Worm (Caenorhabditis elegans) whole organism, young adult: Measurements from ENCODE around the gene tyra-3.

Experiments
- C06A6.2 ChIP-seq: fragments of 200-800 bp; sonication (Bioruptor generic); conservative IDR thresholded peaks from 2 replicates; pipeline ENCODE4 v1.3.6; 2022; ENCODE audit warnings: missing genetic modification characterization, missing compliant biosample characterization
- C17E4.6 ChIP-seq: fragments of 200-800 bp; sonication (Bioruptor generic); IDR thresholded peaks from 2 replicates; pipeline ENCODE4 v1.3.6; 2022; ENCODE audit warnings: missing genetic modification reagents, missing genetic modification characterization, missing compliant biosample characterization
- F23B12.7 ChIP-seq: sonication (generic microtip); optimal IDR thresholded peaks from 2 replicates; lab custom pipeline; 2017; ENCODE audit warnings: missing genetic modification characterization, mild to moderate bottlenecking, missing compliant biosample characterization, antibody characterized with exemption, moderate library complexity; ENCODE audit not compliant: insufficient read depth
- F55B11.4 ChIP-seq: sonication (generic microtip); optimal IDR thresholded peaks from 2 replicates; lab custom pipeline; 2016; ENCODE audit warnings: missing compliant biosample characterization, missing genetic modification characterization, borderline replicate concordance; ENCODE audit not compliant: insufficient read depth
- K11D2.4 ChIP-seq: fragments of 200-800 bp; sonication (Bioruptor generic); IDR thresholded peaks from 2 replicates; pipeline ENCODE4 v1.3.6; 2022; ENCODE audit warnings: missing genetic modification reagents, missing genetic modification characterization, missing compliant biosample characterization
- T26A5.8 ChIP-seq: sonication (generic microtip); optimal IDR thresholded peaks from 2 replicates; lab custom pipeline; 2016; ENCODE audit warnings: missing genetic modification characterization, missing compliant biosample characterization
- Y56A3A.18 ChIP-seq: fragments of 200-800 bp; sonication (Bioruptor generic); IDR thresholded peaks from 2 replicates; pipeline ENCODE4 v1.3.6; 2022; ENCODE audit warnings: missing genetic modification reagents, missing genetic modification characterization, missing compliant biosample characterization
- Y79H2A.3 ChIP-seq: fragments of 200-800 bp; sonication (Bioruptor generic); conservative IDR thresholded peaks from 2 replicates; pipeline ENCODE4 v1.3.6; 2022; ENCODE audit warnings: missing genetic modification reagents, missing genetic modification characterization, missing compliant biosample characterization
- Y95B8A.8 ChIP-seq: fragments of 200-800 bp; sonication (Bioruptor generic); IDR thresholded peaks from 2 replicates; pipeline ENCODE4 v1.3.6; 2022; ENCODE audit warnings: missing genetic modification reagents, missing genetic modification characterization, missing compliant biosample characterization
- ama-1 ChIP-seq, 3 experiments: fragments of 150-350 bp in 1 of 3; sonication (generic microtip) in 2 of 3; optimal IDR thresholded peaks; 2 replicates each; lab custom pipeline; 2014 to 2018; ENCODE audit warnings: missing biosample characterization in 2 of 3, missing genetic modification characterization in 2 of 3, missing genetic modification reagents in 2 of 3
- aptf-3 ChIP-seq: fragments of 200-800 bp; sonication (Bioruptor generic); IDR thresholded peaks from 2 replicates; pipeline ENCODE4 v1.3.6; 2022; ENCODE audit warnings: missing genetic modification characterization, missing compliant biosample characterization
- bed-2 ChIP-seq: fragments of 200-800 bp; sonication (Bioruptor generic); IDR thresholded peaks from 2 replicates; pipeline ENCODE4 v1.3.6; 2022; ENCODE audit warnings: missing genetic modification reagents, missing genetic modification characterization, missing compliant biosample characterization
- cebp-1 ChIP-seq, 2 experiments: fragments of 200-800 bp in 1 of 2; sonication (Bioruptor generic) in 1 of 2; sonication (generic microtip) in 1 of 2; IDR thresholded peaks in 1 of 2; optimal IDR thresholded peaks in 1 of 2; 2 replicates each; pipeline versions ENCODE4 v1.3.6 to Lab custom; 2017 to 2022; ENCODE audit warnings: missing compliant biosample characterization in 2 of 2, missing genetic modification characterization in 2 of 2, mild to moderate bottlenecking in 1 of 2, missing genetic modification reagents in 1 of 2, moderate library complexity in 1 of 2
- chd-7 ChIP-seq: sonication (generic microtip); optimal IDR thresholded peaks from 2 replicates; lab custom pipeline; 2016; ENCODE audit warnings: mild to moderate bottlenecking, missing genetic modification characterization, moderate library complexity, missing compliant biosample characterization
- egl-18 ChIP-seq: fragments of 200-800 bp; sonication (Bioruptor generic); IDR thresholded peaks from 2 replicates; pipeline ENCODE4 v1.3.6; 2022; ENCODE audit warnings: missing genetic modification reagents, missing genetic modification characterization, missing compliant biosample characterization
- egrh-3 ChIP-seq: fragments of 200-800 bp; sonication (Bioruptor generic); IDR thresholded peaks from 2 replicates; pipeline ENCODE4 v1.3.6; 2022; ENCODE audit warnings: missing genetic modification reagents, missing genetic modification characterization, missing compliant biosample characterization
- ekl-4 ChIP-seq: fragments of 200-800 bp; sonication (Bioruptor generic); IDR thresholded peaks from 2 replicates; pipeline ENCODE4 v1.3.6; 2022; ENCODE audit warnings: missing genetic modification reagents, missing genetic modification characterization, missing compliant biosample characterization
- fkh-3 ChIP-seq: sonication (generic microtip); optimal IDR thresholded peaks from 2 replicates; lab custom pipeline; 2016; ENCODE audit warnings: mild to moderate bottlenecking, missing genetic modification characterization, missing compliant biosample characterization
- hlh-26 ChIP-seq: fragments of 200-800 bp; sonication (Bioruptor generic); conservative IDR thresholded peaks from 2 replicates; pipeline ENCODE4 v1.3.6; 2022; ENCODE audit warnings: missing genetic modification reagents, missing genetic modification characterization, missing compliant biosample characterization
- hmg-1.2 ChIP-seq: fragments of 200-800 bp; sonication (Bioruptor generic); IDR thresholded peaks from 2 replicates; pipeline ENCODE4 v1.3.6; 2022; ENCODE audit warnings: missing genetic modification reagents, missing genetic modification characterization, missing compliant biosample characterization
- let-607 ChIP-seq, 2 experiments: fragments of 200-800 bp in 1 of 2; sonication (Bioruptor generic) in 1 of 2; sonication (generic microtip) in 1 of 2; optimal IDR thresholded peaks; 2 replicates each; lab custom pipeline; 2016 to 2018; ENCODE audit warnings: mild to moderate bottlenecking in 2 of 2, missing compliant biosample characterization in 2 of 2, missing genetic modification characterization in 2 of 2, moderate library complexity in 2 of 2, missing genotype in 1 of 2
- lin-26 ChIP-seq: fragments of 200-800 bp; sonication (Bioruptor generic); IDR thresholded peaks from 2 replicates; pipeline ENCODE4 v1.3.6; 2022; ENCODE audit warnings: missing genetic modification reagents, missing genetic modification characterization, missing compliant biosample characterization
- lin-40 ChIP-seq: sonication (generic microtip); optimal IDR thresholded peaks from 2 replicates; lab custom pipeline; 2016; ENCODE audit warnings: missing genetic modification characterization, mild to moderate bottlenecking, missing compliant biosample characterization, missing genotype, missing genetic modification reagents
- lin-54 ChIP-seq: fragments of 200-800 bp; sonication (Bioruptor generic); optimal IDR thresholded peaks from 2 replicates; lab custom pipeline; 2018; ENCODE audit warnings: mild to moderate bottlenecking, missing genetic modification characterization, missing compliant biosample characterization
- madf-6 ChIP-seq: fragments of 200-800 bp; sonication (Bioruptor generic); IDR thresholded peaks from 2 replicates; pipeline ENCODE4 v1.3.6; 2022; ENCODE audit warnings: missing genetic modification reagents, missing genetic modification characterization, missing compliant biosample characterization
- madf-8 ChIP-seq: fragments of 200-800 bp; sonication (Bioruptor generic); conservative IDR thresholded peaks from 2 replicates; pipeline ENCODE4 v1.3.6; 2022; ENCODE audit warnings: missing genetic modification reagents, missing genetic modification characterization, missing compliant biosample characterization
- mcd-1 ChIP-seq: fragments of 200-800 bp; sonication (Bioruptor generic); IDR thresholded peaks from 2 replicates; pipeline ENCODE4 v1.3.6; 2022; ENCODE audit warnings: missing genetic modification reagents, missing genetic modification characterization, missing compliant biosample characterization
- mel-28 ChIP-seq: sonication (generic microtip); optimal IDR thresholded peaks from 2 replicates; lab custom pipeline; 2016; ENCODE audit warnings: borderline replicate concordance, mild to moderate bottlenecking, missing genetic modification characterization, missing compliant biosample characterization
- nfya-2 ChIP-seq: fragments of 200-800 bp; sonication (Bioruptor generic); IDR thresholded peaks from 2 replicates; pipeline ENCODE4 v1.3.6; 2022; ENCODE audit warnings: missing genetic modification reagents, missing genetic modification characterization, missing compliant biosample characterization
- nfyb-1 ChIP-seq: fragments of 200-800 bp; sonication (Bioruptor generic); IDR thresholded peaks from 2 replicates; pipeline ENCODE4 v1.3.6; 2022; ENCODE audit warnings: missing genetic modification reagents, missing genetic modification characterization, missing compliant biosample characterization
- nhr-80 ChIP-seq: sonication (generic microtip); optimal IDR thresholded peaks from 2 replicates; lab custom pipeline; 2016; ENCODE audit warnings: missing genetic modification characterization, missing compliant biosample characterization
- nhr-90 ChIP-seq: sonication (generic microtip); optimal IDR thresholded peaks from 2 replicates; lab custom pipeline; 2016; ENCODE audit warnings: missing genotype, mild to moderate bottlenecking, missing genetic modification characterization, missing compliant biosample characterization
- repo-1 ChIP-seq: sonication (generic microtip); optimal IDR thresholded peaks from 2 replicates; lab custom pipeline; 2017; ENCODE audit warnings: mild to moderate bottlenecking, missing genetic modification characterization, missing compliant biosample characterization
- snpc-1.1 ChIP-seq: sonication (generic microtip); optimal IDR thresholded peaks from 2 replicates; lab custom pipeline; 2017; ENCODE audit warnings: missing genetic modification characterization, mild to moderate bottlenecking, missing compliant biosample characterization, antibody characterized with exemption, moderate library complexity, missing genotype, missing genetic modification reagents; ENCODE audit not compliant: insufficient read depth
- snpc-1.3 ChIP-seq: sonication (generic microtip); optimal IDR thresholded peaks from 2 replicates; lab custom pipeline; 2017; ENCODE audit warnings: missing genetic modification characterization, mild to moderate bottlenecking, missing compliant biosample characterization, antibody characterized with exemption, moderate library complexity, missing genotype, missing genetic modification reagents; ENCODE audit not compliant: insufficient read depth
- sptf-2 ChIP-seq: fragments of 200-800 bp; sonication (Bioruptor generic); optimal IDR thresholded peaks from 2 replicates; lab custom pipeline; 2018; ENCODE audit warnings: mild to moderate bottlenecking, missing genetic modification characterization, missing compliant biosample characterization
- zfh-2 ChIP-seq: fragments of 200-800 bp; sonication (Bioruptor generic); conservative IDR thresholded peaks from 2 replicates; pipeline ENCODE4 v1.3.6; 2022; ENCODE audit warnings: missing genetic modification reagents, missing genetic modification characterization, missing compliant biosample characterization
- ztf-25 ChIP-seq: fragments of 200-800 bp; sonication (Bioruptor generic); IDR thresholded peaks from 2 replicates; pipeline ENCODE4 v1.3.6; 2022; ENCODE audit warnings: missing genetic modification reagents, missing genetic modification characterization, missing compliant biosample characterization
- ztf-26 ChIP-seq: sonication (generic microtip); optimal IDR thresholded peaks from 2 replicates; lab custom pipeline; 2017; ENCODE audit warnings: missing genetic modification characterization, missing compliant biosample characterization

Gene tyra-3

ce11 chrX:4978103-4978502, 30.3 kb downstream of the tyra-3 start:
- TF ChIP-seq C06A6.2 (GFP tag; lab: Robert Waterston, UW) (no peak), aptf-3 (GFP tag; lab: Robert Waterston, UW) (no peak), lin-26 (GFP tag; lab: Robert Waterston, UW) (no peak), hlh-26 (GFP tag; lab: Robert Waterston, UW) (no peak), Y56A3A.18 (GFP tag; lab: Robert Waterston, UW) (no peak), mel-28 (no peak), F23B12.7 (tag; lab: Kevin White, UChicago) (no peak), egl-18 (GFP tag; lab: Robert Waterston, UW) (no peak), ztf-26 (tag; lab: Kevin White, UChicago) (no peak), snpc-1.1 (tag; lab: Kevin White, UChicago) (no peak), let-607 (tag; optimal IDR thresholded peaks at IDR 0.05; lab: Kevin White, UChicago) (no peak), Y95B8A.8 (GFP tag; lab: Robert Waterston, UW) (no peak), F55B11.4 (no peak)

ce11 chrX:4979060-4979459, 31.2 kb downstream of the tyra-3 start:
- TF ChIP-seq nhr-80 (tag; lab: Kevin White, UChicago), result peak; percentile 64
- no peak for TF ChIP-seq snpc-1.3 (tag; lab: Kevin White, UChicago)

- TF ChIP-seq zfh-2 (0 out of 2 replicates have a peak, but pooled peaks have one; percentile 22), cebp-1 (GFP tag; IDR thresholded peaks at IDR 0.05; lab: Robert Waterston, UW) (no peak), cebp-1 (tag; optimal IDR thresholded peaks at IDR 0.05; lab: Kevin White, UChicago) (peak; percentile 14), ztf-25 (GFP tag; lab: Robert Waterston, UW) (no peak), hmg-1.2 (GFP tag; lab: Robert Waterston, UW) (peak; percentile 17; the same call in 1 of the 2 replicates), lin-54 (no peak), nfya-2 (GFP tag; lab: Robert Waterston, UW) (no peak)
Observed at ce11 chrX:4981059-4981458, 33.2 kb downstream of the tyra-3 start.

- TF ChIP-seq nhr-80 (tag; lab: Kevin White, UChicago), result peak; percentile 26
- TF ChIP-seq T26A5.8 (tag; lab: Kevin White, UChicago), result no peak
- no peak for TF ChIP-seq nhr-90 (tag; lab: Kevin White, UChicago)
- no peak for TF ChIP-seq fkh-3 (tag; lab: Kevin White, UChicago)
- TF ChIP-seq madf-6 (GFP tag; lab: Robert Waterston, UW), result no peak
- no peak for TF ChIP-seq madf-8 (GFP tag; lab: Robert Waterston, UW)
- no peak for TF ChIP-seq sptf-2 (GFP tag; lab: Kevin White, UChicago)
- TF ChIP-seq ama-1 (optimal IDR thresholded peaks at IDR 0.05; lab: Kevin White, UChicago), result no peak
- TF ChIP-seq ama-1 (GFP tag; optimal IDR thresholded peaks at IDR 0.05; lab: Kevin White, UChicago), result no peak
- TF ChIP-seq Y79H2A.3, result no peak
Observed at ce11 chrX:4981579-4981978, 33.7 kb downstream of the tyra-3 start.

- TF ChIP-seq mcd-1 (GFP tag; lab: Robert Waterston, UW) (peak; percentile 19; the same call in 1 of the 2 replicates), ekl-4 (GFP tag; lab: Robert Waterston, UW) (peak; percentile 44; the same call in 1 of the 2 replicates), bed-2 (GFP tag; lab: Robert Waterston, UW) (no peak), chd-7 (tag; lab: Kevin White, UChicago) (peak; percentile 40), lin-26 (GFP tag; lab: Robert Waterston, UW) (no peak), K11D2.4 (GFP tag; lab: Robert Waterston, UW) (peak; percentile 59; the same call in 1 of the 2 replicates), repo-1 (tag; lab: Kevin White, UChicago) (no peak), C17E4.6 (GFP tag; lab: Robert Waterston, UW) (no peak), ztf-26 (tag; lab: Kevin White, UChicago) (no peak), lin-40 (peak; percentile 22), egrh-3 (GFP tag; lab: Robert Waterston, UW) (0 out of 2 replicates have a peak, but pooled peaks have one; percentile 13), zfh-2 (peak; percentile 91), nfyb-1 (peak; percentile 46; the same call in 1 of the 2 replicates), cebp-1 (GFP tag; IDR thresholded peaks at IDR 0.05; lab: Robert Waterston, UW) (no peak), cebp-1 (tag; optimal IDR thresholded peaks at IDR 0.05; lab: Kevin White, UChicago) (peak; percentile 47)
Observed at ce11 chrX:4982009-4982625, 34.3 kb downstream of the tyra-3 start.
